Worm (Caenorhabditis elegans) whole organism, mixed stage, embryonic: ENCODE results near the gene T25B6.6.

Experiments
- M03D4.4 ChIP-seq: sonication (generic microtip); optimal IDR thresholded peaks from 2 replicates; lab custom pipeline; 2017; ENCODE audit warnings: mild to moderate bottlenecking, missing genetic modification characterization, missing compliant biosample characterization
- bed-3 ChIP-seq: fragments of 200-800 bp; sonication (Bioruptor generic); optimal IDR thresholded peaks from 3 replicates; lab custom pipeline; 2018; ENCODE audit warnings: mild to moderate bottlenecking, missing genetic modification characterization, moderate library complexity, missing compliant biosample characterization
- blmp-1 ChIP-seq: fragments of 150-350 bp; optimal IDR thresholded peaks from 2 replicates; lab custom pipeline; 2014; ENCODE audit warnings: missing biosample characterization, missing genetic modification characterization
- ceh-39 ChIP-seq: fragments of 150-350 bp; optimal IDR thresholded peaks from 2 replicates; lab custom pipeline; 2014; ENCODE audit warnings: missing biosample characterization, missing genetic modification characterization
- ceh-43 ChIP-seq: fragments of 200-800 bp; sonication (Bioruptor generic); optimal IDR thresholded peaks from 2 replicates; lab custom pipeline; 2018; ENCODE audit warnings: mild to moderate bottlenecking, missing genetic modification characterization, moderate library complexity, missing compliant biosample characterization
- ceh-83 ChIP-seq: fragments of 200-800 bp; sonication (Bioruptor generic); optimal IDR thresholded peaks from 2 replicates; lab custom pipeline; 2018; ENCODE audit warnings: mild to moderate bottlenecking, missing genetic modification characterization, missing compliant biosample characterization
- ces-1 ChIP-seq: fragments of 150-350 bp; optimal IDR thresholded peaks from 2 replicates; lab custom pipeline; 2014; ENCODE audit warnings: missing biosample characterization, missing genetic modification reagents, missing genetic modification characterization
- cnd-1 ChIP-seq: fragments of 200-800 bp; sonication (Bioruptor generic); optimal IDR thresholded peaks from 2 replicates; lab custom pipeline; 2018; ENCODE audit warnings: mild to moderate bottlenecking, missing genetic modification characterization, missing compliant biosample characterization
- drap-1 ChIP-seq: fragments of 200-800 bp; sonication (Bioruptor generic); optimal IDR thresholded peaks from 3 replicates; lab custom pipeline; 2018; ENCODE audit warnings: mild to moderate bottlenecking, missing genetic modification characterization, missing compliant biosample characterization
- elt-1 ChIP-seq: sonication (generic microtip); optimal IDR thresholded peaks from 2 replicates; lab custom pipeline; 2017; ENCODE audit warnings: missing genetic modification characterization, mild to moderate bottlenecking, missing compliant biosample characterization, antibody characterized with exemption, moderate library complexity, borderline replicate concordance; ENCODE audit not compliant: insufficient read depth
- elt-3 ChIP-seq: fragments of 150-350 bp; optimal IDR thresholded peaks from 2 replicates; lab custom pipeline; 2014; ENCODE audit warnings: missing biosample characterization, missing genetic modification characterization
- flh-1 ChIP-seq: fragments of 200-800 bp; sonication (Bioruptor generic); optimal IDR thresholded peaks from 2 replicates; lab custom pipeline; 2018; ENCODE audit warnings: mild to moderate bottlenecking, missing genetic modification characterization, moderate library complexity, missing compliant biosample characterization
- hlh-1 ChIP-seq: fragments of 150-350 bp; optimal IDR thresholded peaks from 2 replicates; lab custom pipeline; 2014; ENCODE audit warnings: missing biosample characterization, missing genetic modification reagents, missing genetic modification characterization
- lin-13 ChIP-seq: fragments of 150-350 bp; optimal IDR thresholded peaks from 2 replicates; lab custom pipeline; 2014; ENCODE audit warnings: missing biosample characterization, missing genetic modification characterization
- lin-32 ChIP-seq: fragments of 200-800 bp; sonication (Bioruptor generic); optimal IDR thresholded peaks from 2 replicates; lab custom pipeline; 2018; ENCODE audit warnings: mild to moderate bottlenecking, missing genetic modification characterization, missing compliant biosample characterization
- lsy-2 ChIP-seq: fragments of 150-350 bp; optimal IDR thresholded peaks from 2 replicates; lab custom pipeline; 2014; ENCODE audit warnings: missing biosample characterization, missing genetic modification characterization
- mab-5 ChIP-seq: fragments of 150-350 bp; optimal IDR thresholded peaks from 2 replicates; lab custom pipeline; 2014; ENCODE audit warnings: missing biosample characterization, missing genetic modification characterization
- mep-1 ChIP-seq: fragments of 150-350 bp; optimal IDR thresholded peaks from 2 replicates; lab custom pipeline; 2017; ENCODE audit warnings: missing biosample characterization, missing genetic modification reagents, missing genetic modification characterization, inconsistent platforms
- mls-2 ChIP-seq: sonication (generic microtip); optimal IDR thresholded peaks from 2 replicates; lab custom pipeline; 2016; ENCODE audit warnings: mild to moderate bottlenecking, missing genetic modification characterization, moderate library complexity, missing compliant biosample characterization
- nhr-12 ChIP-seq: fragments of 150-350 bp; optimal IDR thresholded peaks from 2 replicates; lab custom pipeline; 2014; ENCODE audit warnings: missing biosample characterization, missing genetic modification characterization
- nhr-237 ChIP-seq: fragments of 150-350 bp; optimal IDR thresholded peaks from 2 replicates; lab custom pipeline; 2014; ENCODE audit warnings: missing biosample characterization, missing genetic modification characterization
- nhr-28 ChIP-seq: fragments of 150-350 bp; optimal IDR thresholded peaks from 2 replicates; lab custom pipeline; 2014; ENCODE audit warnings: missing biosample characterization, missing genetic modification characterization
- nhr-76 ChIP-seq: sonication (generic microtip); optimal IDR thresholded peaks from 2 replicates; lab custom pipeline; 2017; ENCODE audit warnings: missing biosample characterization, missing genetic modification characterization
- pha-4 ChIP-seq: fragments of 150-350 bp; optimal IDR thresholded peaks from 2 replicates; lab custom pipeline; 2018; ENCODE audit warnings: missing biosample characterization, missing genetic modification reagents, missing genetic modification characterization
- sem-2 ChIP-seq: fragments of 200-800 bp; sonication (Bioruptor generic); optimal IDR thresholded peaks from 2 replicates; lab custom pipeline; 2018; ENCODE audit warnings: mild to moderate bottlenecking, missing genetic modification characterization, missing compliant biosample characterization
- snpc-4 ChIP-seq: fragments of 150-350 bp; optimal IDR thresholded peaks from 2 replicates; lab custom pipeline; 2014; ENCODE audit warnings: missing biosample characterization, missing genetic modification characterization
- sptf-1 ChIP-seq: sonication (generic microtip); optimal IDR thresholded peaks from 2 replicates; lab custom pipeline; 2017; ENCODE audit warnings: mild to moderate bottlenecking, missing genetic modification characterization, moderate library complexity, missing compliant biosample characterization
- tbx-8 ChIP-seq: fragments of 200-800 bp; sonication (Bioruptor generic); optimal IDR thresholded peaks from 2 replicates; lab custom pipeline; 2018; ENCODE audit warnings: mild to moderate bottlenecking, missing genetic modification characterization, moderate library complexity, missing compliant biosample characterization
- unc-120 ChIP-seq: sonication (generic microtip); optimal IDR thresholded peaks from 2 replicates; lab custom pipeline; 2017; ENCODE audit warnings: missing genetic modification characterization, missing compliant biosample characterization; ENCODE audit not compliant: poor library complexity, severe bottlenecking
- unc-39 ChIP-seq: fragments of 150-350 bp; optimal IDR thresholded peaks from 2 replicates; lab custom pipeline; 2014; ENCODE audit warnings: missing biosample characterization, missing genetic modification characterization
- unc-62 ChIP-seq: fragments of 150-350 bp; optimal IDR thresholded peaks from 2 replicates; lab custom pipeline; 2014; ENCODE audit warnings: missing biosample characterization, missing genetic modification reagents, missing genetic modification characterization
- zip-8 ChIP-seq: fragments of 150-350 bp; optimal IDR thresholded peaks from 2 replicates; lab custom pipeline; 2014; ENCODE audit warnings: missing biosample characterization, missing genetic modification characterization
- ztf-11 ChIP-seq: fragments of 150-350 bp; optimal IDR thresholded peaks from 2 replicates; lab custom pipeline; 2014; ENCODE audit warnings: missing biosample characterization, missing genetic modification characterization

T25B6.6 gene

ce11 chrX:9025484-9025883, 2.8 kb upstream of the T25B6.6 start:
- no peak for TF ChIP-seq lsy-2 (tag; lab: Kevin White, UChicago)
- no peak for TF ChIP-seq elt-1 (tag; lab: Kevin White, UChicago)
- TF ChIP-seq elt-3 = no peak
- no peak for TF ChIP-seq mls-2 (tag; lab: Kevin White, UChicago)
- TF ChIP-seq, all 35 proteins: peak for 0

ce11 chrX:9024270-9024669, 1.6 kb upstream of the T25B6.6 start:
- TF ChIP-seq ceh-83 (GFP tag; lab: Kevin White, UChicago) = peak; percentile 8
- no peak for TF ChIP-seq blmp-1 (tag; lab: Kevin White, UChicago)

ce11 chrX:9023816-9024215, 1.1 kb upstream of the T25B6.6 start:
- no peak for TF ChIP-seq lin-32 (GFP tag; lab: Kevin White, UChicago)
- TF ChIP-seq sem-2 (GFP tag; lab: Kevin White, UChicago) = no peak
- no peak for TF ChIP-seq nhr-76
- no peak for TF ChIP-seq mab-5 (tag; lab: Kevin White, UChicago)
- TF ChIP-seq lin-13 (tag; lab: Kevin White, UChicago) = no peak
- TF ChIP-seq ztf-11 (tag; lab: Kevin White, UChicago) = no peak
- TF ChIP-seq M03D4.4 (tag; lab: Kevin White, UChicago) = no peak
- TF ChIP-seq nhr-237 = no peak
- TF ChIP-seq blmp-1 (tag; lab: Kevin White, UChicago) = no peak
- TF ChIP-seq hlh-1 (tag; lab: Kevin White, UChicago) = no peak
- no peak for TF ChIP-seq mep-1 (tag; lab: Kevin White, UChicago)
- TF ChIP-seq mls-2 (tag; lab: Kevin White, UChicago) = no peak
- no peak for TF ChIP-seq pha-4
- TF ChIP-seq ceh-39 (tag; lab: Kevin White, UChicago) = no peak
- TF ChIP-seq unc-39 = no peak
- no peak for TF ChIP-seq ceh-83 (GFP tag; lab: Kevin White, UChicago)
- TF ChIP-seq flh-1 (GFP tag; lab: Kevin White, UChicago) = no peak
- no peak for TF ChIP-seq elt-1 (tag; lab: Kevin White, UChicago)
- no peak for TF ChIP-seq ces-1

ce11 chrX:9021645-9022044, 1.0 kb downstream of the T25B6.6 start, which contains the start of gene T25B6.5:
T25B6.5 (minus strand) TSS chrX:9021745.
- TF ChIP-seq blmp-1 (tag; lab: Kevin White, UChicago) = no peak
- no peak for TF ChIP-seq unc-62 (GFP tag; lab: Kevin White, UChicago)
- TF ChIP-seq nhr-12 (tag; lab: Kevin White, UChicago) = no peak
- no peak for TF ChIP-seq lsy-2 (tag; lab: Kevin White, UChicago)
- TF ChIP-seq nhr-76 = no peak
- TF ChIP-seq unc-120 (tag; lab: Kevin White, UChicago) = no peak
- no peak for TF ChIP-seq snpc-4
- TF ChIP-seq elt-1 (tag; lab: Kevin White, UChicago) = no peak
- no peak for TF ChIP-seq tbx-8 (GFP tag; lab: Kevin White, UChicago)
- no peak for TF ChIP-seq bed-3 (GFP tag; lab: Kevin White, UChicago)
- TF ChIP-seq sptf-1 = no peak
- no peak for TF ChIP-seq mls-2 (tag; lab: Kevin White, UChicago)
- TF ChIP-seq ces-1 = no peak
- TF ChIP-seq ceh-43 (GFP tag; lab: Kevin White, UChicago) = no peak
- TF ChIP-seq cnd-1 (tag; lab: Kevin White, UChicago) = no peak
- TF ChIP-seq sem-2 (GFP tag; lab: Kevin White, UChicago) = no peak
- no peak for TF ChIP-seq ztf-11 (tag; lab: Kevin White, UChicago)
- no peak for TF ChIP-seq mep-1 (tag; lab: Kevin White, UChicago)
- TF ChIP-seq, all 35 proteins: peak for 0

- TF ChIP-seq unc-62 (GFP tag; lab: Kevin White, UChicago) (no peak), ceh-39 (tag; lab: Kevin White, UChicago) (no peak), lin-32 (GFP tag; lab: Kevin White, UChicago) (no peak), ceh-43 (GFP tag; lab: Kevin White, UChicago) (no peak), nhr-76 (no peak), sptf-1 (no peak), lsy-2 (tag; lab: Kevin White, UChicago) (no peak), blmp-1 (tag; lab: Kevin White, UChicago) (no peak), drap-1 (no peak), nhr-12 (tag; lab: Kevin White, UChicago) (no peak), elt-1 (tag; lab: Kevin White, UChicago) (no peak), snpc-4 (no peak), zip-8 (tag; lab: Kevin White, UChicago) (no peak), ceh-83 (GFP tag; lab: Kevin White, UChicago) (no peak), nhr-28 (tag; lab: Kevin White, UChicago) (no peak)
These were observed 7.3 kb downstream of the T25B6.6 start, which contains the start of gene T25B6.4 for ce11 chrX:9015420-9015819. T25B6.4 (plus strand) TSS chrX:9015720.
